Fruit fly (Drosophila melanogaster) whole organism, embryonic: Measurements from ENCODE around the gene DZIP1.

Experiments used
- chm ChIP-seq: fragments of 200-800 bp; sonication (Bioruptor generic); IDR thresholded peaks from 2 replicates; pipeline ENCODE4 v1.3.6; 2022; ENCODE audit warnings: missing biosample characterization, missing genetic modification characterization
- trh ChIP-seq: fragments of 200-800 bp; sonication (Bioruptor generic); optimal IDR thresholded peaks from 2 replicates; lab custom pipeline; 2016; ENCODE audit warnings: missing biosample characterization, missing genetic modification characterization

DNA sequence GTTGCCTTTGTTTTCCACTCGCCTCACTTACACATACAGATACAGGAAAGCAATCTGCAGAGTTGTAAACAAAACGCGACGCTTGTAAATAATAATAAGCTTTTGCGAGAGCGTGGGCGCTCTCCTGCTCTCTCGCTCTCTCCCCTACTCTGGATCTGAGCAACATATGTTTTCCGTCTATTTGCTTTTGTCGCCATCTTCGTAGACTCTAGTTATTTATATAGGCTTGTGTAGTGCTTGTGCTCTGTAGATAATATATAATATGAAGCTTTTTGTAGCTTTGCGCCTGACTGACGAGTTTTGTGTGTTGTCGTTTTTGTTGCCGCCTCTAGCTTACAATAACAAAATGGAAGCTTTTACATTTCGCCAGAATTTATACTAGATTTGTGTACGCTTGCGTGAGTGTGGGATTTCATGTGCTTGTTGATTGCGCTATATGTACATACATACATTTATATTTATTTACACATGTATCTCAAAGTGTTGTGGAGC, 50.7 kb downstream of the DZIP1 start:
- peak; percentile 91 for TF ChIP-seq chm (GFP tag; lab: Robert Waterston, UW)
- TF ChIP-seq trh (GFP tag; lab: Kevin White, UChicago) = peak; percentile 16
